Fruit fly (Drosophila melanogaster) whole organism, pupa: ENCODE data around the gene LeuRS.

Source experiments
- CG14655 ChIP-seq: fragments of 200-800 bp; sonication (Bioruptor generic); optimal IDR thresholded peaks from 3 replicates; lab custom pipeline; 2017; ENCODE audit warnings: mild to moderate bottlenecking, missing biosample characterization, missing genetic modification reagents, missing genetic modification characterization
- CG32121 ChIP-seq: fragments of 200-800 bp; sonication (Bioruptor generic); IDR thresholded peaks from 2 replicates; pipeline ENCODE4 v1.3.6; 2022; ENCODE audit warnings: missing biosample characterization, missing genetic modification characterization
- CG34367 ChIP-seq: fragments of 200-800 bp; sonication (Bioruptor generic); optimal IDR thresholded peaks from 2 replicates; lab custom pipeline; 2018; ENCODE audit warnings: missing biosample characterization, mild to moderate bottlenecking, missing genetic modification characterization
- CG8301 ChIP-seq: fragments of 200-800 bp; sonication (Bioruptor generic); optimal IDR thresholded peaks from 2 replicates; lab custom pipeline; 2018; ENCODE audit warnings: missing biosample characterization, mild to moderate bottlenecking, missing genetic modification characterization
- D1 ChIP-seq: fragments of 200-800 bp; sonication (Bioruptor generic); optimal IDR thresholded peaks from 2 replicates; lab custom pipeline; 2018; ENCODE audit warnings: missing biosample characterization, mild to moderate bottlenecking, missing genetic modification characterization, moderate library complexity
- gl ChIP-seq: fragments of 200-800 bp; sonication (Bioruptor generic); optimal IDR thresholded peaks from 2 replicates; lab custom pipeline; 2018; ENCODE audit warnings: missing biosample characterization, mild to moderate bottlenecking, missing genetic modification characterization
- rn ChIP-seq: fragments of 200-800 bp; sonication (Bioruptor generic); IDR thresholded peaks from 2 replicates; pipeline ENCODE4 v1.3.6; 2022; ENCODE audit warnings: missing biosample characterization, missing genetic modification characterization

DNA sequence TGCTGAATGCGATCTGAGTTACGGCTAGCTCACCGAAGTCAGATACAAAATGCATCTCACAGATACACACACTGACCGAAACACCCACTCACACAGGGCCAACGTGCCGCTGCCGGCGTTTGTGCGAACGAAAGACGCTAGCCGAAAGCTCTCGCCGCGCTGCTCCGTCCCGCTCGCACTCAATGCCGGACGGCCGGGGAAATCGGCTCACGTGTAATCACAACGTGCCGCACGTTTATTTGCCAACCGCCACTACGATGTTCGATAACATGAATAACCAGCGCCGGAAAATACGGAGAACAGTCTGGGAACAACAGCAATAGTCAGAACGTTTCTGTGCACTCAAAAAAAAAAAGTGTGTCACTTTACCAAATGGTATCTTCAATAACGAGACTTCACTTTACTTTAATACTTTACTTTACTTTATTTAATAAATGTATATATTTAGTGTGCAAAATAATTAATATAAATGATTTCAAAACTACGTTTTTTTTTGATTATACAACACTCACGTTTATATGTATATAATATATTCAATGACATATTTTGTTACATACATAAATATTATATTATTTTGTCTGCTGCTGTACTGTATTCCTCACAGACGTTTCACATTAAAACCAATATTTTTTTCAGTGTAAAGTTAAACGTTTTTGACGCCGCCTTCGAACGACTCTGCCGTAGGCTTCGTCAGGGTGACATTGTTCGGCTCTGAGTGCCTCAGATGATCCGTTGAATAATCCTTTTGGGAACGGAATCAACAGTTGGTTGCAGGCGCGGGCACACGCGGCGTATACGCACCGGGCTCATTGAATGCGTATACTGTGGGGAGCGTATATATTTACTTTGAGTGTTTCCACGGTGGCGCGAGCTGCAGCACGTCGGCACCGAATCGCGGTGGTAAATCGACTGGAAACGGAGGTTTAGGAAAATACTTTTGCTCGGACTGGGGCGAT lies 7.0 kb downstream of the LeuRS start, which contains the start of gene tim:
- no peak for TF ChIP-seq rn
- no peak for TF ChIP-seq CG14655
- no peak for TF ChIP-seq gl
- TF ChIP-seq CG32121 (GFP tag; lab: Robert Waterston, UW): no peak
- TF ChIP-seq D1 (tag; lab: Kevin White, UChicago): no peak
- TF ChIP-seq CG34367 (tag; lab: Kevin White, UChicago): no peak
- no peak for TF ChIP-seq CG8301 (tag; lab: Kevin White, UChicago)
